Fruit fly (Drosophila melanogaster) whole organism, embryonic: ENCODE measurements around the gene E2f2.

Source experiments
- C15 ChIP-seq: fragments of 200-800 bp; sonication (Bioruptor generic); IDR thresholded peaks from 3 replicates; pipeline ENCODE4 v1.3.6; 2022; ENCODE audit warnings: missing biosample characterization, missing genetic modification characterization
- CG10366 ChIP-seq: fragments of 200-800 bp; sonication (Bioruptor generic); IDR thresholded peaks from 2 replicates; pipeline ENCODE4 v1.3.6; 2022; ENCODE audit warnings: missing biosample characterization, missing genetic modification characterization
- CG10543 ChIP-seq: fragments of 200-800 bp; sonication (Bioruptor generic); optimal IDR thresholded peaks from 3 replicates; lab custom pipeline; 2017; ENCODE audit warnings: missing biosample characterization, mild to moderate bottlenecking, missing genetic modification characterization, moderate library complexity
- CG11247 ChIP-seq: fragments of 200-800 bp; sonication (Bioruptor generic); IDR thresholded peaks from 2 replicates; pipeline ENCODE4 v1.3.6; 2022; ENCODE audit warnings: missing biosample characterization, missing genetic modification characterization
- CG11560 ChIP-seq: fragments of 200-800 bp; sonication (Bioruptor generic); IDR thresholded peaks from 3 replicates; pipeline ENCODE4 v1.3.6; 2022; ENCODE audit warnings: missing biosample characterization, missing genetic modification characterization
- CG12104 ChIP-seq: fragments of 200-800 bp; sonication (Bioruptor generic); optimal IDR thresholded peaks from 3 replicates; lab custom pipeline; 2016; ENCODE audit warnings: missing biosample characterization, missing genetic modification characterization
- CG12236 ChIP-seq: fragments of 200-800 bp; sonication (Bioruptor generic); optimal IDR thresholded peaks from 2 replicates; lab custom pipeline; 2016; ENCODE audit warnings: missing biosample characterization, missing genetic modification characterization
- CG12942 ChIP-seq: fragments of 200-800 bp; sonication (Bioruptor generic); optimal IDR thresholded peaks from 3 replicates; lab custom pipeline; 2016; ENCODE audit warnings: missing biosample characterization, missing genetic modification characterization
- CG15269 ChIP-seq: fragments of 200-800 bp; sonication (Bioruptor generic); optimal IDR thresholded peaks from 2 replicates; lab custom pipeline; 2018; ENCODE audit warnings: missing biosample characterization, mild to moderate bottlenecking, missing genetic modification characterization, moderate library complexity
- CG15601 ChIP-seq: fragments of 200-800 bp; sonication (Bioruptor generic); optimal IDR thresholded peaks from 3 replicates; lab custom pipeline; 2019; ENCODE audit warnings: missing biosample characterization, mild to moderate bottlenecking, missing genetic modification characterization, moderate library complexity
- CG1602 ChIP-seq: fragments of 200-800 bp; sonication (Bioruptor generic); optimal IDR thresholded peaks from 3 replicates; lab custom pipeline; 2016; ENCODE audit warnings: missing biosample characterization, missing genetic modification characterization
- CG17385 ChIP-seq: fragments of 200-800 bp; sonication (Bioruptor generic); optimal IDR thresholded peaks from 3 replicates; lab custom pipeline; 2018; ENCODE audit warnings: missing biosample characterization, mild to moderate bottlenecking, missing genetic modification characterization
- CG2678 ChIP-seq: fragments of 200-800 bp; sonication (Bioruptor generic); optimal IDR thresholded peaks from 3 replicates; lab custom pipeline; 2019; ENCODE audit warnings: missing biosample characterization, mild to moderate bottlenecking, missing genetic modification characterization, moderate library complexity
- CG32772 ChIP-seq: fragments of 200-800 bp; sonication (Bioruptor generic); IDR thresholded peaks from 2 replicates; pipeline ENCODE4 v1.3.6; 2022; ENCODE audit warnings: missing biosample characterization, missing genetic modification characterization
- CG33213 ChIP-seq: fragments of 200-800 bp; sonication (Bioruptor generic); optimal IDR thresholded peaks from 3 replicates; lab custom pipeline; 2016; ENCODE audit warnings: missing biosample characterization, missing genetic modification characterization
- CG4360 ChIP-seq: fragments of 200-800 bp; sonication (Bioruptor generic); IDR thresholded peaks from 2 replicates; pipeline ENCODE4 v1.3.6; 2022; ENCODE audit warnings: missing biosample characterization, missing genetic modification characterization
- CG4854 ChIP-seq: fragments of 200-800 bp; sonication (Bioruptor generic); optimal IDR thresholded peaks from 2 replicates; lab custom pipeline; 2016; ENCODE audit warnings: missing biosample characterization, missing genetic modification characterization, inconsistent platforms
- CG7357 ChIP-seq: fragments of 200-800 bp; sonication (Bioruptor generic); IDR thresholded peaks from 3 replicates; pipeline ENCODE4 v1.3.6; 2022; ENCODE audit warnings: missing biosample characterization, missing genetic modification characterization
- CG7372 ChIP-seq: fragments of 200-800 bp; sonication (Bioruptor generic); IDR thresholded peaks from 2 replicates; pipeline ENCODE4 v1.3.6; 2022; ENCODE audit warnings: missing biosample characterization, missing genetic modification characterization
- CG7786 ChIP-seq: fragments of 200-800 bp; sonication (Bioruptor generic); optimal IDR thresholded peaks from 2 replicates; lab custom pipeline; 2016; ENCODE audit warnings: missing biosample characterization, missing genetic modification characterization
- CG8281 ChIP-seq: fragments of 200-800 bp; sonication (Bioruptor generic); optimal IDR thresholded peaks from 2 replicates; lab custom pipeline; 2018; ENCODE audit warnings: missing biosample characterization, mild to moderate bottlenecking, missing genetic modification characterization, moderate library complexity
- CG8359 ChIP-seq: fragments of 200-800 bp; sonication (Bioruptor generic); optimal IDR thresholded peaks from 2 replicates; lab custom pipeline; 2017; ENCODE audit warnings: missing biosample characterization, mild to moderate bottlenecking, missing genetic modification characterization, borderline replicate concordance
- CG8388 ChIP-seq: fragments of 200-800 bp; sonication (Bioruptor generic); optimal IDR thresholded peaks from 2 replicates; lab custom pipeline; 2019; ENCODE audit warnings: missing biosample characterization, mild to moderate bottlenecking, missing genetic modification characterization, moderate library complexity
- HHEX ChIP-seq: fragments of 200-800 bp; sonication (Bioruptor generic); optimal IDR thresholded peaks from 3 replicates; lab custom pipeline; 2017; ENCODE audit warnings: missing biosample characterization, mild to moderate bottlenecking, missing genetic modification characterization, missing genetic modification reagents
- Hr39 ChIP-seq: fragments of >200 bp; optimal IDR thresholded peaks from 2 replicates; lab custom pipeline; 2017
- Lim3 ChIP-seq: fragments of 200-800 bp; sonication (Bioruptor generic); IDR thresholded peaks from 2 replicates; pipeline ENCODE4 v1.3.6; 2022; ENCODE audit warnings: missing biosample characterization, missing genetic modification characterization
- MTF-1 ChIP-seq: fragments of 200-800 bp; sonication (Bioruptor generic); optimal IDR thresholded peaks from 2 replicates; lab custom pipeline; 2018; ENCODE audit warnings: missing biosample characterization, mild to moderate bottlenecking, missing genetic modification characterization, borderline replicate concordance
- Mad ChIP-seq: fragments of 200-800 bp; sonication (Bioruptor generic); optimal IDR thresholded peaks from 2 replicates; lab custom pipeline; 2016; ENCODE audit warnings: missing biosample characterization, missing genetic modification characterization
- Oaz ChIP-seq: fragments of 200-800 bp; sonication (Bioruptor generic); IDR thresholded peaks from 2 replicates; pipeline ENCODE4 v1.3.6; 2022; ENCODE audit warnings: missing biosample characterization, missing genetic modification characterization
- Six4 ChIP-seq: fragments of 200-800 bp; sonication (Bioruptor generic); optimal IDR thresholded peaks from 2 replicates; lab custom pipeline; 2016; ENCODE audit warnings: missing biosample characterization, missing genetic modification characterization
- Sry-δ ChIP-seq: fragments of 200-800 bp; sonication (Bioruptor generic); optimal IDR thresholded peaks from 2 replicates; lab custom pipeline; 2016; ENCODE audit warnings: missing biosample characterization, missing genetic modification characterization
- Xrp1 ChIP-seq: fragments of 200-800 bp; sonication (Bioruptor generic); IDR thresholded peaks from 2 replicates; pipeline ENCODE4 v1.3.6; 2022; ENCODE audit warnings: missing biosample characterization, missing genetic modification characterization
- ab ChIP-seq: fragments of 200-800 bp; sonication (Bioruptor generic); optimal IDR thresholded peaks from 2 replicates; lab custom pipeline; 2016; ENCODE audit warnings: missing biosample characterization, missing genetic modification characterization
- bab2 ChIP-seq: fragments of 200-800 bp; sonication (Bioruptor generic); optimal IDR thresholded peaks from 2 replicates; lab custom pipeline; 2016; ENCODE audit warnings: missing biosample characterization, missing genetic modification characterization
- bbx ChIP-seq: fragments of 200-800 bp; sonication (Bioruptor generic); IDR thresholded peaks from 2 replicates; pipeline ENCODE4 v1.3.6; 2022; ENCODE audit warnings: missing biosample characterization, missing genetic modification characterization; ENCODE audit not compliant: partially characterized antibody
- crp ChIP-seq, 2 experiments: fragments of 200-800 bp; sonication (Bioruptor generic); optimal IDR thresholded peaks; 2 replicates in 1 of 2; 3 replicates in 1 of 2; lab custom pipeline; 2017; ENCODE audit warnings: missing biosample characterization in 2 of 2, missing genetic modification characterization in 2 of 2, mild to moderate bottlenecking in 1 of 2, moderate library complexity in 1 of 2
- dan ChIP-seq: fragments of 200-800 bp; sonication (Bioruptor generic); IDR thresholded peaks from 2 replicates; pipeline ENCODE4 v1.3.6; 2022; ENCODE audit warnings: missing biosample characterization, missing genetic modification characterization
- en ChIP-seq: fragments of 200-800 bp; sonication (Bioruptor generic); optimal IDR thresholded peaks from 2 replicates; lab custom pipeline; 2016; ENCODE audit warnings: missing biosample characterization, missing genetic modification characterization
- gcm2 ChIP-seq: fragments of 200-800 bp; sonication (Bioruptor generic); optimal IDR thresholded peaks from 2 replicates; lab custom pipeline; 2016; ENCODE audit warnings: missing biosample characterization, missing genetic modification characterization
- her ChIP-seq: fragments of 200-800 bp; sonication (Bioruptor generic); optimal IDR thresholded peaks from 2 replicates; lab custom pipeline; 2016; ENCODE audit warnings: missing biosample characterization, missing genetic modification characterization
- lov ChIP-seq, 2 experiments: fragments of 200-800 bp in 1 of 2; fragments of >200 bp in 1 of 2; sonication (Bioruptor generic) in 1 of 2; IDR thresholded peaks in 1 of 2; optimal IDR thresholded peaks in 1 of 2; 2 replicates in 1 of 2; 3 replicates in 1 of 2; pipeline versions ENCODE4 v1.3.6 to Lab custom; 2017 to 2022; ENCODE audit warnings: missing biosample characterization in 1 of 2, missing genetic modification characterization in 1 of 2
- luna ChIP-seq: fragments of 200-800 bp; sonication (Bioruptor generic); optimal IDR thresholded peaks from 2 replicates; lab custom pipeline; 2016; ENCODE audit warnings: missing biosample characterization, missing genetic modification characterization
- nerfin-1 ChIP-seq: fragments of 200-800 bp; sonication (Bioruptor generic); optimal IDR thresholded peaks from 3 replicates; lab custom pipeline; 2019; ENCODE audit warnings: missing biosample characterization, mild to moderate bottlenecking, missing genetic modification characterization, moderate library complexity
- otp ChIP-seq: fragments of 200-800 bp; sonication (Bioruptor generic); IDR thresholded peaks from 3 replicates; pipeline ENCODE4, ENCODE4 v1.3.6; 2022; ENCODE audit warnings: missing biosample characterization, missing genetic modification characterization
- pnt ChIP-seq: fragments of 200-800 bp; sonication (Bioruptor generic); optimal IDR thresholded peaks from 3 replicates; lab custom pipeline; 2016; ENCODE audit warnings: missing biosample characterization, missing genetic modification characterization
- pum ChIP-seq: fragments of 200-800 bp; sonication (Bioruptor generic); optimal IDR thresholded peaks from 2 replicates; lab custom pipeline; 2016; ENCODE audit warnings: missing biosample characterization, missing genetic modification characterization
- repo ChIP-seq: fragments of 200-800 bp; sonication (Bioruptor generic); optimal IDR thresholded peaks from 2 replicates; lab custom pipeline; 2016; ENCODE audit warnings: missing biosample characterization, missing genetic modification characterization
- row ChIP-seq: fragments of 200-800 bp; sonication (Bioruptor generic); IDR thresholded peaks from 3 replicates; pipeline ENCODE4 v1.3.6; 2022; ENCODE audit warnings: missing biosample characterization, missing genetic modification characterization
- tap ChIP-seq: fragments of 200-800 bp; optimal IDR thresholded peaks from 3 replicates; lab custom pipeline; 2019; ENCODE audit warnings: missing biosample characterization, mild to moderate bottlenecking, missing genetic modification characterization, moderate library complexity
- tx ChIP-seq: fragments of 200-800 bp; sonication (Bioruptor generic); optimal IDR thresholded peaks from 2 replicates; lab custom pipeline; 2016; ENCODE audit warnings: missing biosample characterization, missing genetic modification characterization
- zen2 ChIP-seq: fragments of 200-800 bp; sonication (Bioruptor generic); IDR thresholded peaks from 3 replicates; pipeline ENCODE4 v1.3.6; 2022; ENCODE audit warnings: missing biosample characterization, missing genetic modification characterization; ENCODE audit not compliant: partially characterized antibody

Gene E2f2

DNA sequence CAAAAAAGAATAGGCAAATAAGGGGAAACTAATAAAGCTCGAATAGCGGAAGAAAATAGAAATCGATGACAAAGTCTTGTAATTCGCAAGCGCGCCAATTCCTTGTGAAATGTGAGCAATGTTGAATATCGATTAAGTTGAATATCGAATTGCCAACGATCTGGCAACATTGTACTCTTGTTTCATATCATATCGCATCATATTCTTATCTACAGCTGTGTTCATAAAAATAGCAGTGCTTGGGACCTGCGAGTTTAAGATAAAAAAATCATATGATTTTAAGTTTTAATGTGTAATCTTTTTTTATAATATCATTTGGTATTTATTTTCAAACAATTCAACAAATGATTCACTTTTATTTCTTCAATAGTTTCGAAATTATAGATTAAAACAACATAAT is 7.5 kb downstream of the E2f2 start (continued):
- TF ChIP-seq CG7357 (GFP tag; lab: Robert Waterston, UW), result no peak
- TF ChIP-seq crp (GFP tag; optimal IDR thresholded peaks at IDR 0.05; lab: Kevin White, UChicago), result peak in 1 of 2 experiments; percentile 10
- peak; percentile 45 for TF ChIP-seq CG8388 (GFP tag; lab: Kevin White, UChicago)
- TF ChIP-seq bbx (GFP tag; lab: Robert Waterston, UW), result peak; percentile 58; the same call in 1 of the 2 replicates
- peak; percentile 35 for TF ChIP-seq her
- TF ChIP-seq luna (GFP tag; lab: Kevin White, UChicago), result no peak
- no peak for TF ChIP-seq Hr39
- peak; percentile 64 for TF ChIP-seq CG2678 (tag; lab: Kevin White, UChicago)
- TF ChIP-seq tap (tag; lab: Kevin White, UChicago), result peak; percentile 31
- TF ChIP-seq CG8281 (tag; lab: Kevin White, UChicago), result no peak
- peak; percentile 68 for TF ChIP-seq Sry-δ (GFP tag; lab: Kevin White, UChicago)
- TF ChIP-seq CG33213 (GFP tag; lab: Kevin White, UChicago), result peak; percentile 54
- TF ChIP-seq CG11247 (GFP tag; lab: Robert Waterston, UW), result peak; percentile 43
- TF ChIP-seq CG1602 (GFP tag; lab: Kevin White, UChicago), result no peak
- peak; percentile 12 for TF ChIP-seq MTF-1 (GFP tag; lab: Kevin White, UChicago)
- no peak for TF ChIP-seq en (GFP tag; lab: Kevin White, UChicago)
- TF ChIP-seq CG17385 (GFP tag; lab: Kevin White, UChicago), result peak; percentile 23
- TF ChIP-seq gcm2 (GFP tag; lab: Kevin White, UChicago), result no peak
- TF ChIP-seq repo (GFP tag; lab: Kevin White, UChicago), result no peak
- TF ChIP-seq otp (GFP tag; lab: Robert Waterston, UW), result 0 out of 3 replicates have a peak, but pooled peaks have one; percentile 12
- TF ChIP-seq bab2 (GFP tag; lab: Kevin White, UChicago), result peak; percentile 18
- no peak for TF ChIP-seq Mad (GFP tag; lab: Kevin White, UChicago)
- TF ChIP-seq CG4854, result no peak
- peak; percentile 73; the same call in 1 of the 3 replicates for TF ChIP-seq zen2 (GFP tag; lab: Robert Waterston, UW)
- no peak for TF ChIP-seq CG12236 (GFP tag; lab: Kevin White, UChicago)
- TF ChIP-seq C15 (GFP tag; lab: Robert Waterston, UW), result no peak
- no peak for TF ChIP-seq lov (optimal IDR thresholded peaks at IDR 0.05; lab: Kevin White, UChicago)
- TF ChIP-seq lov (GFP tag; IDR thresholded peaks at IDR 0.05; lab: Robert Waterston, UW), result no peak
- TF ChIP-seq pnt (GFP tag; lab: Kevin White, UChicago), result no peak
- no peak for TF ChIP-seq ab (GFP tag; lab: Kevin White, UChicago)
- peak; percentile 29 for TF ChIP-seq CG15601 (tag; lab: Kevin White, UChicago)
- TF ChIP-seq CG8359, result no peak
- no peak for TF ChIP-seq CG4360 (GFP tag; lab: Robert Waterston, UW)
- TF ChIP-seq CG10366 (GFP tag; lab: Robert Waterston, UW), result peak; percentile 32
- peak; percentile 30 for TF ChIP-seq CG12942
- TF ChIP-seq CG7372 (GFP tag; lab: Robert Waterston, UW), result no peak
- TF ChIP-seq row (GFP tag; lab: Robert Waterston, UW), result peak; percentile 74
- peak; percentile 27 for TF ChIP-seq nerfin-1 (tag; lab: Kevin White, UChicago)
- peak; percentile 66; the same call in 1 of the 2 replicates for TF ChIP-seq Xrp1 (GFP tag; lab: Robert Waterston, UW)
- TF ChIP-seq Six4 (GFP tag; lab: Kevin White, UChicago), result peak; percentile 64
- TF ChIP-seq CG11560 (tag; lab: Robert Waterston, UW), result peak; percentile 43; the same call in 1 of the 3 replicates
- TF ChIP-seq pum (GFP tag; lab: Kevin White, UChicago), result peak; percentile 12
- TF ChIP-seq CG10543 (GFP tag; lab: Kevin White, UChicago), result no peak
- TF ChIP-seq tx (GFP tag; lab: Kevin White, UChicago), result no peak
- 0 out of 2 replicates have a peak, but pooled peaks have one; percentile 23 for TF ChIP-seq CG32772 (GFP tag; lab: Robert Waterston, UW)
- no peak for TF ChIP-seq CG12104
- no peak for TF ChIP-seq Oaz
- TF ChIP-seq CG7786 (GFP tag; lab: Kevin White, UChicago), result no peak
- TF ChIP-seq Lim3 (GFP tag; lab: Robert Waterston, UW), result no peak
- no peak for TF ChIP-seq dan (GFP tag; lab: Robert Waterston, UW)
- peak; percentile 53 for TF ChIP-seq HHEX
- TF ChIP-seq CG15269, result peak; percentile 70
